Worm (Caenorhabditis elegans) whole organism, L4 larva: Measurements from ENCODE around the gene F47D12.6.

ENCODE experiments used
- R02D3.7 ChIP-seq: fragments of 150-350 bp; sonication (generic microtip); optimal IDR thresholded peaks from 3 replicates; lab custom pipeline; 2014; ENCODE audit warnings: missing biosample characterization, missing genetic modification characterization
- lin-15B ChIP-seq: fragments of 150-350 bp; sonication (generic microtip); optimal IDR thresholded peaks from 3 replicates; lab custom pipeline; 2014; ENCODE audit warnings: missing biosample characterization, missing genetic modification characterization
- nhr-237 ChIP-seq: sonication (generic microtip); optimal IDR thresholded peaks from 2 replicates; lab custom pipeline; 2017; ENCODE audit warnings: missing biosample characterization, missing genetic modification characterization
- nhr-25 ChIP-seq: sonication (generic microtip); optimal IDR thresholded peaks from 2 replicates; lab custom pipeline; 2017; ENCODE audit warnings: missing genetic modification characterization, mild to moderate bottlenecking, missing compliant biosample characterization, antibody characterized with exemption, moderate library complexity, borderline replicate concordance; ENCODE audit not compliant: insufficient read depth

- TF ChIP-seq lin-15B (tag; lab: Kevin White, UChicago): no peak
- TF ChIP-seq nhr-237 (tag; lab: Kevin White, UChicago): no peak
- TF ChIP-seq R02D3.7 (tag; lab: Kevin White, UChicago): no peak
- no peak for TF ChIP-seq nhr-25 (tag; lab: Kevin White, UChicago)
These were observed 13.2 kb upstream of the F47D12.6 start for ce11 chrIII:6300297-6300696.
